4 fruit fly cellular contexts compared by ENCODE assay signal in the genomic region with DNA sequence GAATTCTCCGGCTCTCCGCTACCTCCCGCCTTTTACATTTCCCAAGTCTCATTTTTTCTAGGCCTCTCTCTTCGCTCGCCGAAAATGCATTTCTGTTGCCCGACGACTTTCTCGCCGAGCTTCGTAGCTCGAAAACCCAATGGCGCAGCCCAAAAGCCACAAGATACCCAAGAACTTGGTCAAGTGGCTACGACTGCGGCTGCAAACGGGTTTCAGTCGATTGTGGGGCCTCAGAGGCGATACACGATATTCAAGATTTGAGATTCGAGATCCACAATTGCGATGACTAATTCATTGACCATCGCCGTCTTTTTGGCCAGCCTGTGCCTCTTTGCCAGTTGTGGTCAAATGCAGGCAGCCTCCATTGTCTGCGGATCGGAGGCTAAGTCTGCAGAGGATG.
TF ChIP-seq lines count a peak whose summit lies in the region.

Gene CG9689, plus strand, starts transcription at position 208 of the 400 bp plus-strand sequence.

- no peak for TF ChIP-seq CTCF in whole organism, embryonic (GFP tag; optimal IDR thresholded peaks at IDR 0.05; lab: Kevin White, UChicago)

TF ChIP-seq in whole organism, embryonic, 481 proteins besides CTCF, POLR2A, EP300 and RAD21:
- TF ChIP-seq Deaf1 (tag; optimal IDR thresholded peaks at IDR 0.05; lab: Kevin White, UChicago) (peak; percentile 57), chinmo (GFP tag; IDR thresholded peaks at IDR 0.05; lab: Robert Waterston, UW; ENCODE audit: partially characterized antibody) (peak; percentile 56; the same call in 1 of the 4 replicates), CG9727 (GFP tag; optimal IDR thresholded peaks at IDR 0.05; lab: Kevin White, UChicago) (no peak), Bteb2 (GFP tag; optimal IDR thresholded peaks at IDR 0.05; lab: Kevin White, UChicago) (no peak), Atf-2 (GFP tag; optimal IDR thresholded peaks at IDR 0.05; lab: Kevin White, UChicago) (no peak), gsb-n (tag; optimal IDR thresholded peaks at IDR 0.05; lab: Kevin White, UChicago) (no peak), pfk (GFP tag; optimal IDR thresholded peaks at IDR 0.05; lab: Kevin White, UChicago) (no peak), CG13775 (GFP tag; optimal IDR thresholded peaks at IDR 0.05; lab: Kevin White, UChicago) (no peak), gce (GFP tag; IDR thresholded peaks at IDR 0.05; lab: Robert Waterston, UW) (no peak), Ssrp (tag; optimal IDR thresholded peaks at IDR 0.05; lab: Kevin White, UChicago) (no peak), Trl (optimal IDR thresholded peaks at IDR 0.05; lab: Kevin White, UChicago) (peak in 1 of 2 experiments; percentile 8), Trl (GFP tag; optimal IDR thresholded peaks at IDR 0.05; lab: Kevin White, UChicago) (no peak), CG17829 (tag; optimal IDR thresholded peaks at IDR 0.05; lab: Kevin White, UChicago) (no peak)

TF ChIP-seq in whole organism, prepupa, 60 proteins besides CTCF, POLR2A, EP300 and RAD21:
- TF ChIP-seq CG10631 (GFP tag; optimal IDR thresholded peaks at IDR 0.05; lab: Kevin White, UChicago): no peak
- TF ChIP-seq fd59A (GFP tag; optimal IDR thresholded peaks at IDR 0.05; lab: Kevin White, UChicago): no peak
- no peak for TF ChIP-seq Hr4 (GFP tag; optimal IDR thresholded peaks at IDR 0.05; lab: Kevin White, UChicago)
- TF ChIP-seq Ets21C (GFP tag; optimal IDR thresholded peaks at IDR 0.05; lab: Kevin White, UChicago): no peak
- peak; percentile 24 for TF ChIP-seq CG1621 (tag; optimal IDR thresholded peaks at IDR 0.05; lab: Kevin White, UChicago)
- TF ChIP-seq CG15336 (GFP tag; IDR thresholded peaks at IDR 0.05; lab: Robert Waterston, UW): peak; percentile 15; the same call in 1 of the 2 replicates
- no peak for TF ChIP-seq net (GFP tag; optimal IDR thresholded peaks at IDR 0.05; lab: Kevin White, UChicago)
- TF ChIP-seq Sox14 (GFP tag; optimal IDR thresholded peaks at IDR 0.05; lab: Kevin White, UChicago): no peak
- TF ChIP-seq lz (GFP tag; optimal IDR thresholded peaks at IDR 0.05; lab: Kevin White, UChicago): no peak
- no peak for TF ChIP-seq dsx (GFP tag; optimal IDR thresholded peaks at IDR 0.05; lab: Kevin White, UChicago; ENCODE audit: poor library complexity, severe bottlenecking)
- TF ChIP-seq CG8119 (GFP tag; IDR thresholded peaks at IDR 0.05; lab: Robert Waterston, UW): no peak
- TF ChIP-seq eg (GFP tag; IDR thresholded peaks at IDR 0.05; lab: Robert Waterston, UW): 0 out of 3 replicates have a peak, but pooled peaks have one; percentile 20
- no peak for TF ChIP-seq CG6276 (GFP tag; optimal IDR thresholded peaks at IDR 0.05; lab: Kevin White, UChicago)
- peak; percentile 9 for TF ChIP-seq CG3919 (GFP tag; optimal IDR thresholded peaks at IDR 0.05; lab: Kevin White, UChicago)
- TF ChIP-seq CG6854 (GFP tag; optimal IDR thresholded peaks at IDR 0.05; lab: Kevin White, UChicago): peak; percentile 1
- no peak for TF ChIP-seq Eip93F (GFP tag; optimal IDR thresholded peaks at IDR 0.05; lab: Kevin White, UChicago)
- TF ChIP-seq spab (GFP tag; optimal IDR thresholded peaks at IDR 0.05; lab: Kevin White, UChicago): no peak
- TF ChIP-seq Eip78C (GFP tag; lab: Kevin White, UChicago): peak; percentile 73
- no peak for TF ChIP-seq CG32006 (GFP tag; optimal IDR thresholded peaks at IDR 0.05; lab: Kevin White, UChicago)
- TF ChIP-seq Lpt (GFP tag; optimal IDR thresholded peaks at IDR 0.05; lab: Kevin White, UChicago): peak; percentile 36
- TF ChIP-seq CG11762 (GFP tag; optimal IDR thresholded peaks at IDR 0.05; lab: Kevin White, UChicago; ENCODE audit: insufficient read depth): no peak
- TF ChIP-seq CG34406 (GFP tag; optimal IDR thresholded peaks at IDR 0.05; lab: Kevin White, UChicago): no peak
- TF ChIP-seq CG10669 (GFP tag; optimal IDR thresholded peaks at IDR 0.05; lab: Kevin White, UChicago): no peak
- TF ChIP-seq salr (GFP tag; optimal IDR thresholded peaks at IDR 0.05; lab: Kevin White, UChicago): no peak

TF ChIP-seq in whole organism, pupa, 21 proteins besides CTCF, POLR2A, EP300 and RAD21:
- TF ChIP-seq CG15710 (tag; optimal IDR thresholded peaks at IDR 0.05; lab: Kevin White, UChicago) (no peak), CG14655 (GFP tag; optimal IDR thresholded peaks at IDR 0.05; lab: Kevin White, UChicago) (no peak), CG32121 (GFP tag; IDR thresholded peaks at IDR 0.05; lab: Robert Waterston, UW) (no peak), EcR (GFP tag; optimal IDR thresholded peaks at IDR 0.05; lab: Kevin White, UChicago) (peak; percentile 40), CG13204 (GFP tag; optimal IDR thresholded peaks at IDR 0.05; lab: Kevin White, UChicago) (peak; percentile 14)

TF ChIP-seq in whole organism, wandering third instar larva, 38 proteins besides CTCF, POLR2A, EP300 and RAD21:
- TF ChIP-seq usp (GFP tag; optimal IDR thresholded peaks at IDR 0.05; lab: Kevin White, UChicago) (no peak), Vsx2 (GFP tag; optimal IDR thresholded peaks at IDR 0.05; lab: Kevin White, UChicago; ENCODE audit: partially characterized antibody) (peak; percentile 55)

Comparison
In these comparisons a context has a peak if more than half of its experiments do, and no peak if none do; other contexts are left out.
1. Of the 7 proteins assayed by ChIP-seq in both whole organism, embryonic and whole organism, prepupa: peak only in whole organism, embryonic: none; only in whole organism, prepupa: CG6854 and Lpt; in both: none; in neither: 5.